Worm (Caenorhabditis elegans): Measurements from ENCODE around the gene alkb-8.

ce11 chrIII:3730475-3730874, 21.3 kb downstream of the alkb-8 start, which contains the start of gene F34D10.8:
- TF ChIP-seq zfh-2 (GFP tag; conservative IDR thresholded peaks at IDR 0.05) (no peak), efl-1 (GFP tag; optimal IDR thresholded peaks at IDR 0.05) (no peak), ZK185.1 (tag; optimal IDR thresholded peaks at IDR 0.05; ENCODE audit: poor library complexity, severe bottlenecking) (no peak), bed-1 (GFP tag; IDR thresholded peaks at IDR 0.05) (no peak), F33H1.4 (GFP tag; IDR thresholded peaks at IDR 0.05) (no peak), ztf-18 (tag; optimal IDR thresholded peaks at IDR 0.05) (no peak), ceh-58 (GFP tag; IDR thresholded peaks at IDR 0.05) (no peak), unc-62 (GFP tag; optimal IDR thresholded peaks at IDR 0.05) (no peak), B0336.3 (GFP tag; IDR thresholded peaks at IDR 0.05) (no peak), pha-4 (tag; optimal IDR thresholded peaks at IDR 0.05) (no peak), ceh-27 (GFP tag; optimal IDR thresholded peaks at IDR 0.05) (no peak), gei-17 (GFP tag; optimal IDR thresholded peaks at IDR 0.05) (no peak)

Measured in whole organism, young adult.